Worm (Caenorhabditis elegans): ENCODE results near the gene rack-1.
A peak's percentile ranks its signal among the peaks of the same experiment; 100 is the strongest.

rack-1 gene

ce11 chrIV:10151439-10151997 is 25.0 kb upstream of the rack-1 start, which contains the start of gene copg-1:
Gene copg-1, plus strand, starts transcription at chrIV:10151947.
- TF ChIP-seq W03F9.2 (tag; optimal IDR thresholded peaks at IDR 0.05) (peak; percentile 63), him-1 (tag; optimal IDR thresholded peaks at IDR 0.05) (peak; percentile 7), dao-5 (tag; optimal IDR thresholded peaks at IDR 0.05) (no peak)

ce11 chrIV:10153479-10153878 is 23.0 kb upstream of the rack-1 start:
- TF ChIP-seq W03F9.2 (tag; optimal IDR thresholded peaks at IDR 0.05) (no peak), him-1 (tag; optimal IDR thresholded peaks at IDR 0.05) (no peak), dao-5 (tag; optimal IDR thresholded peaks at IDR 0.05) (no peak)

ce11 chrIV:10155475-10155874 is 21.0 kb upstream of the rack-1 start, which contains the start of gene ttr-54:
Gene ttr-54, plus strand, starts transcription at chrIV:10155775.
- TF ChIP-seq dao-5 (tag; optimal IDR thresholded peaks at IDR 0.05) (no peak), him-1 (tag; optimal IDR thresholded peaks at IDR 0.05) (no peak), W03F9.2 (tag; optimal IDR thresholded peaks at IDR 0.05) (no peak)

ce11 chrIV:10157034-10157433 is 19.4 kb upstream of the rack-1 start:
- TF ChIP-seq him-1 (tag; optimal IDR thresholded peaks at IDR 0.05) (no peak), W03F9.2 (tag; optimal IDR thresholded peaks at IDR 0.05) (no peak), dao-5 (tag; optimal IDR thresholded peaks at IDR 0.05) (no peak)

ce11 chrIV:10157489-10158088 is 18.9 kb upstream of the rack-1 start, which contains the start of gene ttr-53:
Gene ttr-53, plus strand, starts transcription at chrIV:10158038.
- no peak for TF ChIP-seq W03F9.2 (tag; optimal IDR thresholded peaks at IDR 0.05)

ce11 chrIV:10161706-10162105 is 14.8 kb upstream of the rack-1 start, which contains the start of gene pps-1:
Gene pps-1, plus strand, starts transcription at chrIV:10162006.
- TF ChIP-seq dao-5 (tag; optimal IDR thresholded peaks at IDR 0.05): no peak
- no peak for TF ChIP-seq W03F9.2 (tag; optimal IDR thresholded peaks at IDR 0.05)
- TF ChIP-seq him-1 (tag; optimal IDR thresholded peaks at IDR 0.05): no peak

ce11 chrIV:10164086-10164485 is 12.4 kb upstream of the rack-1 start:
- TF ChIP-seq him-1 (tag; optimal IDR thresholded peaks at IDR 0.05): no peak
- TF ChIP-seq W03F9.2 (tag; optimal IDR thresholded peaks at IDR 0.05): no peak
- TF ChIP-seq dao-5 (tag; optimal IDR thresholded peaks at IDR 0.05): no peak

- TF ChIP-seq him-1 (tag; optimal IDR thresholded peaks at IDR 0.05) (no peak), W03F9.2 (tag; optimal IDR thresholded peaks at IDR 0.05) (no peak), dao-5 (tag; optimal IDR thresholded peaks at IDR 0.05) (no peak)
Observed at ce11 chrIV:10170808-10171207, 5.7 kb upstream of the rack-1 start.

ce11 chrIV:10174328-10174727 is 2.2 kb upstream of the rack-1 start, which contains the start of gene pxf-1:
Gene pxf-1, minus strand, starts transcription at chrIV:10174341.
- TF ChIP-seq him-1 (tag; optimal IDR thresholded peaks at IDR 0.05) (no peak), dao-5 (tag; optimal IDR thresholded peaks at IDR 0.05) (no peak), W03F9.2 (tag; optimal IDR thresholded peaks at IDR 0.05) (no peak)

ce11 chrIV:10174932-10175732 is 1.3 kb upstream of the rack-1 start:
- TF ChIP-seq him-1 (tag; optimal IDR thresholded peaks at IDR 0.05) (no peak), W03F9.2 (tag; optimal IDR thresholded peaks at IDR 0.05) (no peak), dao-5 (tag; optimal IDR thresholded peaks at IDR 0.05) (no peak)

ce11 chrIV:10177779-10178178 is 1.3 kb downstream of the rack-1 start, which contains the start of gene mspn-1:
Gene mspn-1, plus strand, starts transcription at chrIV:10177968.
- TF ChIP-seq dao-5 (tag; optimal IDR thresholded peaks at IDR 0.05) (no peak), W03F9.2 (tag; optimal IDR thresholded peaks at IDR 0.05) (no peak), him-1 (tag; optimal IDR thresholded peaks at IDR 0.05) (no peak)

ce11 chrIV:10180133-10180749 is 3.8 kb downstream of the rack-1 start, which contains the start of gene gta-1:
Gene gta-1, plus strand, starts transcription at chrIV:10180660.
- TF ChIP-seq dao-5 (tag; optimal IDR thresholded peaks at IDR 0.05) (no peak), W03F9.2 (tag; optimal IDR thresholded peaks at IDR 0.05) (no peak), him-1 (tag; optimal IDR thresholded peaks at IDR 0.05) (no peak)

ce11 chrIV:10188505-10188904 is 12.0 kb downstream of the rack-1 start:
- TF ChIP-seq dao-5 (tag; optimal IDR thresholded peaks at IDR 0.05): no peak
- TF ChIP-seq W03F9.2 (tag; optimal IDR thresholded peaks at IDR 0.05): no peak
- no peak for TF ChIP-seq him-1 (tag; optimal IDR thresholded peaks at IDR 0.05)
